Worm (Caenorhabditis elegans): ENCODE data around the gene pph-4.1.
A peak's percentile ranks its signal among the peaks of the same experiment; 100 is the strongest.
"Not testable (repeated sequence)": the region's sequence is repeated elsewhere in the genome, so short reads cannot be mapped to it uniquely, and the experiment has no call there.

The pph-4.1 gene

DNA sequence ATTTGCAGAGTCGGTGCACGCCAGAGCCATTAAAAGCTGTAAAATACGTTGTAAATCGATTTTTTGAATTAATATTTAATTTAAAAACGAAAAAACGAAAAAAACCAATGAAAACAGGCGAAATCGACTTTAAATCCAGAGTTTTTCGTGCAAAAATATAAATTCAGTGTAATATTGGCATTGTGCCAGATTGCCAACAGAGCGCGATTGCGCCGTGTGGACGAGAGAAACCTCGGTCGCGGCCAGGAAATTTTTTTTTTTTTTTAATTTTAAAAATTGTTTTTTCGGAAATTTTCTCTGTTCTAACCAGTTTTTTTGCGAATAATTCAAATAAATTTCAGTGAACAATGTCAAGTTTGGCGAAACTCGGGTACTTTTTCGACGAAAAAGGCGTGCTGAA lies at the start of gene pph-4.1, which contains the start of gene Y75B8A.31:
Gene pph-4.1, minus strand, starts transcription at position 36 of the 400 bp plus-strand sequence.
Gene Y75B8A.31, plus strand, starts transcription at position 342 of the 400 bp plus-strand sequence.
- no peak for TF ChIP-seq T22C8.4 (GFP tag; IDR thresholded peaks at IDR 0.05)
- no peak for TF ChIP-seq tab-1 (GFP tag; IDR thresholded peaks at IDR 0.05)
- peak; percentile 76; the same call in 1 of the 2 replicates for TF ChIP-seq flt-1 (GFP tag; IDR thresholded peaks at IDR 0.05)
- peak; percentile 69; the same call in 1 of the 2 replicates for TF ChIP-seq ztf-23 (GFP tag; IDR thresholded peaks at IDR 0.05)
- peak; percentile 54 for TF ChIP-seq cog-1 (tag; optimal IDR thresholded peaks at IDR 0.05)
- TF ChIP-seq klf-2 (GFP tag; conservative IDR thresholded peaks at IDR 0.05): 0 out of 2 replicates have a peak, but pooled peaks have one; percentile 55

DNA sequence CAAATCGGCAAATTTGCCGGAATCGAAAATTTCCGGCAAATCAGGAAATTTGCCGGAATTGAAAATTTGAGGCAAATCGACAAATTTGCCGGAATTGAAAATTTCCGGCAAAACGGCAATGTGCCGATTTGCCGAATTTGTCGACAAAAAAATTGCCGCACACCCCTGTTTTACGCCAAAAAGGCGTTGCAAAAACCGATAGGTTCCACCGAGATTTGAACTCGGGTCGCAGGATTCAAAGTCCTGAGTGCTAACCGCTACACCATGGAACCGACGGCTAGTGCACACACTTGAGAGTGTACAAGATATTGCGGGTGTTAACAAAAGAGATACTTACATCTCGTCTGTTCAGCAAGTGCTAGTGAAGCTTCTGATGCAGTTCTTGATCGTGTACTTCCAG lies 48.6 kb upstream of the pph-4.1 start:
- no peak for TF ChIP-seq med-1 (GFP tag; optimal IDR thresholded peaks at IDR 0.05; ENCODE audit: insufficient read depth)
- TF ChIP-seq cog-1 (tag; optimal IDR thresholded peaks at IDR 0.05): no peak
- TF ChIP-seq tab-1 (GFP tag; IDR thresholded peaks at IDR 0.05): peak; percentile 84
- TF ChIP-seq klf-2 (GFP tag; conservative IDR thresholded peaks at IDR 0.05): peak; percentile 46; the same call in 1 of the 2 replicates
- peak; percentile 62 for TF ChIP-seq ztf-29 (GFP tag; IDR thresholded peaks at IDR 0.05)
- 0 out of 2 replicates have a peak, but pooled peaks have one; percentile 50 for TF ChIP-seq ref-1 (GFP tag; conservative IDR thresholded peaks at IDR 0.05)
- TF ChIP-seq T22C8.4 (GFP tag; IDR thresholded peaks at IDR 0.05): peak; percentile 29; the same call in 1 of the 2 replicates
- peak; percentile 86 for TF ChIP-seq flt-1 (GFP tag; IDR thresholded peaks at IDR 0.05)
- peak; percentile 47; the same call in 1 of the 2 replicates for TF ChIP-seq ztf-23 (GFP tag; IDR thresholded peaks at IDR 0.05)

DNA sequence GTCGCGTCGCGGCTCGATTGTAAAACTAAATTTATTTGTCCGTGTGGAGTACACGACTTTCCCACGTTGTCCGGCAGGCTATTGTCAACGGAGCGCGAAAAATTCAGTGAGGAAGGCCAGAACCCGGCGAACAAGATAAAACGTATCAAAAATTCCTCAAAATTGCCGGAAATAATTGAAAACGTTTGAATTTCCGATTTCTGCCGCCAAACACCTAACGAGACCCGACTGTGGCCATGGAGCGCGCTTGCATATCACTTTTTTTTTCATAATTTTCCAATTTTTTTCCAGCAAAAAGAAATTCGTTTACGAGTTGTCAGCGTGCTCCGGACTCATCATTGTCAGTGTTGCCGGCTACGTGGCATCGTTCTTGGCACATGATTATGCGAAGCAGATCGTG lies 47.3 kb upstream of the pph-4.1 start:
- TF ChIP-seq klf-2 (GFP tag; conservative IDR thresholded peaks at IDR 0.05) (no peak), ref-1 (GFP tag; conservative IDR thresholded peaks at IDR 0.05) (no peak), ztf-29 (GFP tag; IDR thresholded peaks at IDR 0.05) (no peak), tab-1 (GFP tag; IDR thresholded peaks at IDR 0.05) (no peak), med-1 (GFP tag; optimal IDR thresholded peaks at IDR 0.05; ENCODE audit: insufficient read depth) (no peak), cog-1 (tag; optimal IDR thresholded peaks at IDR 0.05) (no peak), flt-1 (GFP tag; IDR thresholded peaks at IDR 0.05) (no peak), T22C8.4 (GFP tag; IDR thresholded peaks at IDR 0.05) (no peak), ztf-23 (GFP tag; IDR thresholded peaks at IDR 0.05) (no peak)

DNA sequence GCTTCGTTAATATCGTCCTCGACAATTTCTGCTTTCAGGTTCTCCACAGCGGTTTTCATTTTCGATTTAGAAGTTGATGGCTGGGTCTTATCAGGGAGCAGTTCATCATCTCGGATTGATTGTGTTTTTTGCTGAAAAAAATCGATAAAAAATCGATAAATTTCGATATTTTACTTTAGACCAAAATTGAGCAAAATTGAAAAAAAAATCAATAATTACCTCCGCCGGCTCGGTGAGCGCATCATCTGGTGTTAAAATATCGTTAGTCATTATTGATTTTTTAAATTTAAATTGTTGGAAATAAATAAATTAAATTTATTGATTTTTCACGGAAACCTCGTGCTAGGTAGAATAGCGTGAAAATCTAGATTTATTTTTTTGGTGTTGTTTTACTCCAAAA lies 43.9 kb upstream of the pph-4.1 start, which contains the start of gene Y49E10.10:
Gene Y49E10.10, plus strand, starts transcription at position 381 of the 400 bp plus-strand sequence.
- TF ChIP-seq tab-1 (GFP tag; IDR thresholded peaks at IDR 0.05): no peak
- TF ChIP-seq T22C8.4 (GFP tag; IDR thresholded peaks at IDR 0.05): peak; percentile 84
- TF ChIP-seq ztf-23 (GFP tag; IDR thresholded peaks at IDR 0.05): no peak

DNA sequence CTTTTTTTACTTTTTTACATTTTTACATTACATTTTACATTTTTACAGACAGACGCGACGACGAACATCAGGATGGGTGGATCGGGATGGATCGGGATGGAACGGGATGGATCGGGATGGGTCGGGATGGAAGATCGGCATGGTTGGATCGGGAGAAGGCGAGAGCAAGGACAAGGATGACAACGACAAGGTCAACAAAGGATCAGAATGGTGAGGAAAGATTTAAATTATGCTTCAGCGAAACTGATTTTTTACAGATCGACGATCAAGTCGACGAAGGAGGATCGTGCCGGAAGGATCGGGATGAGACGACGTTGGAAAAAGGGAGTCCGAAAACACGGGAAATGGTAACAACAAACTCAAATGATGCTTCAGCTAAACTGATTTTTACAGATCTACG lies 37.0 kb upstream of the pph-4.1 start:
- TF ChIP-seq med-1 (GFP tag; optimal IDR thresholded peaks at IDR 0.05; ENCODE audit: insufficient read depth) (no peak), T22C8.4 (GFP tag; IDR thresholded peaks at IDR 0.05) (no peak), ref-1 (GFP tag; conservative IDR thresholded peaks at IDR 0.05) (no peak), tab-1 (GFP tag; IDR thresholded peaks at IDR 0.05) (no peak), ztf-23 (GFP tag; IDR thresholded peaks at IDR 0.05) (no peak)

DNA sequence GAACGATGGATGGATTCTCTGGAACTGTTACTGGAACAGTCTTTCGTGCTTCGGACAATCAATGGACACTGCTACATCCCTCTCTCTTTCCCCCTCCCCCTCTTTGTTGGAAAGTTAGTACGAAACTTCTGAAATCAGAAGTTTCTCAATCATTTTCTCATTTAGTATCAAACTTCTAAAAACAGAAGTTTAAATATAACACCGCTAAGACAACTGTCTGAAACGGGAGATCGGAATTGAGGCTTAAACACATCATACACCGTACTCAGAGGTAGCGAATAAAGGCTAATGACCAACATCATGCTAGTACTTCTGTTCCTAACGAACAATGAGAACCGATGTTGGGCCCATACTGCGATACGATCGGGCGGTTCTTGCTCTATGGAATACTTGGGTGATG lies 35.5 kb upstream of the pph-4.1 start, which contains the start of gene Y49E10.30:
Gene Y49E10.30, plus strand, starts transcription at position 301 of the 400 bp plus-strand sequence.
- not testable (repeated sequence) for TF ChIP-seq ztf-23, T22C8.4, ztf-29 (GFP tag; IDR thresholded peaks at IDR 0.05)

DNA sequence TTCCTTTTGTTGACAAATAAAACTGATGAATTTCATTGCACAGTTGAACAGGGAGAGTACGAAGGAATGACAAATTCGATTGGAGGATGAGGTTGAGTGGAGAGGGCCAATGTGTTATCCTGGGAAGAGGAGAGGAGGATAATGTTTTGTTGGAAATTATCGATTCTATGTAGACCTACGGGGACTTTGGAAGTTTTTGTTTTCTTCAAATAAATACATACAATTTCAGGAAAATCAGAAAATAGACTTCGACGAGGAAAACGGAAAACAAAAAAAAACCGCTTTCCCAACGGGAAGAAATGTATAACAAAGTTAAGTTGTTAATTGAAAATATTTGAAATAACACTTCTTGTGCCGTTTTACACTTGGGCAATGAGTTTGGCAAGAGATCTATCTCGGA lies 32.6 kb upstream of the pph-4.1 start, which contains the start of gene Y49E10.4:
Gene Y49E10.4, minus strand, starts transcription at position 101 of the 400 bp plus-strand sequence.
- TF ChIP-seq tab-1 (GFP tag; IDR thresholded peaks at IDR 0.05); klf-2 (GFP tag; conservative IDR thresholded peaks at IDR 0.05); ztf-29 (GFP tag; IDR thresholded peaks at IDR 0.05): not testable (repeated sequence)

DNA sequence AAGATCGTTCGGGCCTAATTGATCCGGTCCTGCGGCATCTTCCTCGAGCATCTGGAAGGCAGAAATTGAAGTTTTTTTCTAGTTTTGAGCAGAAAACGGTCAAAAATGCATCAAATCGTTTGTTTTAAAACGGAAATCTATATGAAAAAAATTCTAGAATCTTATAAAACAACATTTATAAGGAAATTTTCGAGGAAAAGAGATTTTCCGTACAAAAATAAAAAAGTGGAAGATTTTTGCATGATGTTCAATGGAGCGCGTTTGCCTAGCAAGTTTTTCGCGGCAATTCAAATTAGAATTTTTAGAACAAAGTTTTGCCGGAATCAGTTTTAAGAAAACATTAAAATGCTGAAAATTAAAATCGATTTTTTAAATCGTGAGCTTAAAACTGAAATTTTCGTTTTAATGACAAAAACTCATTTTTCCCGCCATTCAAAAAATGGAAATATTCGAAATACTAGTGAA lies 26.1 kb upstream of the pph-4.1 start, which contains the start of gene pph-4.2:
Gene pph-4.2, minus strand, starts transcription at position 51 of the 465 bp plus-strand sequence.
- no peak for TF ChIP-seq T22C8.4 (GFP tag; IDR thresholded peaks at IDR 0.05)
- TF ChIP-seq tab-1 (GFP tag; IDR thresholded peaks at IDR 0.05): no peak
- no peak for TF ChIP-seq cog-1 (tag; optimal IDR thresholded peaks at IDR 0.05)

DNA sequence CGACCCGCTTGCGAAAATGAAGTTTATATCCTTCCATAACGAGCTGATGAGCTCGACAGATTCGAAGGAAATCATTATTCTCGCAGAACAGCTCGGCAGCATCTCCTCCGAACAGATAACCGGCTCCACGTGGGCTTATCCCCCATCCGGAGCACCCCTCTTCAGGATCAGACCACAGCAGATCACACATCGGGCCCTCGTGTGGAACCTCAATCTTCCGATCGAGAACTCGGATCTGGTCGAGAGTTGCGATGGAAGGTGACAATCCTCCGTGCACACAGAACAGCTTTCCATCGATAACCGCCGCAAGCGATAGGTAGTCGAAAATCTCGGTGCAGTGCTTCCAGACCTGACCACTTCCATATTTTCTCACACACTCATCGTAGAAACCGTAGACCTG lies 24.5 kb upstream of the pph-4.1 start:
- no peak for TF ChIP-seq klf-2 (GFP tag; conservative IDR thresholded peaks at IDR 0.05)

DNA sequence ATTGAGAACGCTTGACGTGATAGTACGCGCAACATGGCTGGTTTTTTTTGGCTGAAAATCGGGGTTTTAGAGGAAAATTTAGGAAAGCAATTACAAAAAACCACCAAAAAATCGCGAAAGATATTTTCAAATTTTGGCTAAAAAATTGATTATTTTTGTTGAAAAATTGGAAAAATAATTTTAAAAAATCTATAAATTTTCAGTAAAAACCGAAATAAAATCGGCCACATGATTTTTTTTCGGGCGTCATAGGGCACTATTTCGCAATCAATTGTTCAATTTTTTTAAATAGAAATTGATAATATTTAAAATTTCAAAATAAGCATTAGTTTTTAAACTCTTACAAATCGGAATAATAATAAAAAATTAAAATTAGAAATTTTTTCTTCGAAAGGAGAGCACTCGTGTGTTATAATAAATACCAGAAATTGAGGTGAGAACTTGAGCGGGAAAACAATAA lies 22.7 kb upstream of the pph-4.1 start, which contains the start of gene glrx-5:
Gene glrx-5, minus strand, starts transcription at position 51 of the 460 bp plus-strand sequence.
- no peak for TF ChIP-seq ztf-29 (GFP tag; IDR thresholded peaks at IDR 0.05)
- no peak for TF ChIP-seq ref-1 (GFP tag; conservative IDR thresholded peaks at IDR 0.05)
- no peak for TF ChIP-seq tab-1 (GFP tag; IDR thresholded peaks at IDR 0.05)
- TF ChIP-seq cog-1 (tag; optimal IDR thresholded peaks at IDR 0.05): no peak
- no peak for TF ChIP-seq klf-2 (GFP tag; conservative IDR thresholded peaks at IDR 0.05)

DNA sequence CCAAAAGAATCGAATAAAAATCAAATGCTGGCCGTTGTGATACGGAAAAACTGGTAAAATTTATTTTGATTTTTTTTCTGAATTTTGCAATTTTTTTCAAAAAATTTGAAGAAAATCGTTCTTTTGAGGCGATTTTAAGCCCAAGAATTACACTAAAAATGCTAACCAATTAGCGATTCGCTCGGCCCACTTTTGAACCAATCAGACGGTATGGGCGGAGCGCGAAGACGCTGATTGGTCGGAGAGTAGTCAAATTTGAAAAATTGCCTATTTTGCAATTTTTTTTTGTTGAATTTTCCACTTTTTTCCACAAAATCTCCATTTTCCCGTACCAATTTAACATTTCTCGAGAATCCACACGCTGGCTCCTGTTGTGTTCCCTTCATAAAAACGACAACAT lies 22.2 kb upstream of the pph-4.1 start:
- no peak for TF ChIP-seq klf-2 (GFP tag; conservative IDR thresholded peaks at IDR 0.05)
- no peak for TF ChIP-seq med-1 (GFP tag; optimal IDR thresholded peaks at IDR 0.05; ENCODE audit: insufficient read depth)
- TF ChIP-seq cog-1 (tag; optimal IDR thresholded peaks at IDR 0.05): no peak
- no peak for TF ChIP-seq ref-1 (GFP tag; conservative IDR thresholded peaks at IDR 0.05)
- no peak for TF ChIP-seq T22C8.4 (GFP tag; IDR thresholded peaks at IDR 0.05)
- no peak for TF ChIP-seq flt-1 (GFP tag; IDR thresholded peaks at IDR 0.05)
- TF ChIP-seq ztf-29 (GFP tag; IDR thresholded peaks at IDR 0.05): no peak
- TF ChIP-seq tab-1 (GFP tag; IDR thresholded peaks at IDR 0.05): no peak
- TF ChIP-seq ztf-23 (GFP tag; IDR thresholded peaks at IDR 0.05): no peak

Measured in whole organism, midembryonic.